Fruit fly (Drosophila melanogaster): ENCODE data around the gene CG31323.

dm6 chr3R:26122896-26123295 is 47.8 kb upstream of the CG31323 start:
- no peak for TF ChIP-seq Myc (optimal IDR thresholded peaks at IDR 0.05)
- no peak for TF ChIP-seq psq (optimal IDR thresholded peaks at IDR 0.05)
- no peak for TF ChIP-seq insv (optimal IDR thresholded peaks at IDR 0.05)
- TF ChIP-seq h (optimal IDR thresholded peaks at IDR 0.05): no peak
- TF ChIP-seq ttk (optimal IDR thresholded peaks at IDR 0.05): no peak
- TF ChIP-seq Sin3A (optimal IDR thresholded peaks at IDR 0.05): no peak

Measured in Kc167 (cell line).